Fruit fly (Drosophila melanogaster): ENCODE data around the gene CRMP.

CRMP gene

dm6 chr3R:5624115-5624878 is 53.4 kb downstream of the CRMP start, which contains the start of the genes Dph4, Spec2 and RpL13A (continued):
- TF ChIP-seq pum (GFP tag; optimal IDR thresholded peaks at IDR 0.05) (peak; percentile 69), CG7556 (GFP tag; optimal IDR thresholded peaks at IDR 0.05) (peak; percentile 84), fu2 (GFP tag; optimal IDR thresholded peaks at IDR 0.05) (peak; percentile 88), jing (GFP tag; optimal IDR thresholded peaks at IDR 0.05) (peak; percentile 72), NFAT (GFP tag; IDR thresholded peaks at IDR 0.05) (no peak), CG17359 (tag; optimal IDR thresholded peaks at IDR 0.05) (peak; percentile 88), CG18011 (GFP tag; optimal IDR thresholded peaks at IDR 0.05) (peak; percentile 87), Sin3A (optimal IDR thresholded peaks at IDR 0.05) (peak; percentile 97), gsb (GFP tag; IDR thresholded peaks at IDR 0.05) (no peak), D (optimal IDR thresholded peaks at IDR 0.05) (peak; percentile 57), D (GFP tag; optimal IDR thresholded peaks at IDR 0.05) (peak; percentile 89), Usf (GFP tag; optimal IDR thresholded peaks at IDR 0.05) (peak; percentile 90), gem (tag; optimal IDR thresholded peaks at IDR 0.05) (peak; percentile 72), CG13296 (GFP tag; optimal IDR thresholded peaks at IDR 0.05) (peak; percentile 95), tll (GFP tag; optimal IDR thresholded peaks at IDR 0.05) (peak; percentile 32 to 61), CG15011 (GFP tag; optimal IDR thresholded peaks at IDR 0.05) (peak; percentile 91), Oli (tag; optimal IDR thresholded peaks at IDR 0.05) (peak; percentile 64), tap (tag; optimal IDR thresholded peaks at IDR 0.05) (peak; percentile 69), Optix (GFP tag; IDR thresholded peaks at IDR 0.05) (no peak), maf-S (GFP tag; optimal IDR thresholded peaks at IDR 0.05) (peak; percentile 88), CG18764 (GFP tag; optimal IDR thresholded peaks at IDR 0.05) (peak; percentile 91), run (tag; optimal IDR thresholded peaks at IDR 0.05) (peak; percentile 75), CG9609 (GFP tag; optimal IDR thresholded peaks at IDR 0.05) (peak; percentile 95), stc (GFP tag; IDR thresholded peaks at IDR 0.05) (no peak), eyg (GFP tag; optimal IDR thresholded peaks at IDR 0.05) (peak; percentile 88), esg (GFP tag; conservative IDR thresholded peaks at IDR 0.05) (no peak), CG14014 (GFP tag; IDR thresholded peaks at IDR 0.05) (no peak), fd3F (GFP tag; optimal IDR thresholded peaks at IDR 0.05) (peak; percentile 77), CG8089 (GFP tag; optimal IDR thresholded peaks at IDR 0.05) (peak; percentile 93), CG5245 (GFP tag; optimal IDR thresholded peaks at IDR 0.05) (peak; percentile 86), CG11695 (GFP tag; IDR thresholded peaks at IDR 0.05) (no peak), ro (GFP tag; IDR thresholded peaks at IDR 0.05) (no peak), Elba2 (GFP tag; optimal IDR thresholded peaks at IDR 0.05) (no peak), br (optimal IDR thresholded peaks at IDR 0.05) (no peak), Hey (tag; optimal IDR thresholded peaks at IDR 0.05) (peak; percentile 93), CG11696 (GFP tag; IDR thresholded peaks at IDR 0.05) (no peak), Fer1 (GFP tag; optimal IDR thresholded peaks at IDR 0.05) (peak; percentile 96), exex (tag; optimal IDR thresholded peaks at IDR 0.05) (peak; percentile 62), CG3163 (GFP tag; optimal IDR thresholded peaks at IDR 0.05) (peak; percentile 84), Vsx1 (GFP tag; optimal IDR thresholded peaks at IDR 0.05) (peak; percentile 92), grn (GFP tag; optimal IDR thresholded peaks at IDR 0.05) (peak; percentile 76), CG7357 (GFP tag; IDR thresholded peaks at IDR 0.05) (no peak), CG3726 (GFP tag; IDR thresholded peaks at IDR 0.05) (no peak), CG10321 (GFP tag; IDR thresholded peaks at IDR 0.05) (no peak), CG12769 (tag; optimal IDR thresholded peaks at IDR 0.05) (peak; percentile 83), Dbx (GFP tag; IDR thresholded peaks at IDR 0.05) (no peak), sob (GFP tag; IDR thresholded peaks at IDR 0.05) (no peak), CG18599 (GFP tag; optimal IDR thresholded peaks at IDR 0.05) (peak; percentile 95), chif (GFP tag; optimal IDR thresholded peaks at IDR 0.05) (peak; percentile 77 to 94), Six4 (GFP tag; optimal IDR thresholded peaks at IDR 0.05) (peak; percentile 86), Nf-YB (GFP tag; optimal IDR thresholded peaks at IDR 0.05) (peak; percentile 80)
